Worm (Caenorhabditis elegans) whole organism, L4 larva: ENCODE measurements around the gene clec-165.

ENCODE experiments used
- D1046.2 ChIP-seq: fragments of 200-800 bp; sonication (Bioruptor generic); IDR thresholded peaks from 2 replicates; pipeline ENCODE4 v1.3.6; 2022; ENCODE audit warnings: missing genetic modification characterization, missing compliant biosample characterization
- R02D3.7 ChIP-seq: fragments of 150-350 bp; sonication (generic microtip); optimal IDR thresholded peaks from 3 replicates; lab custom pipeline; 2014; ENCODE audit warnings: missing biosample characterization, missing genetic modification characterization
- T20F7.1 ChIP-seq: fragments of 200-800 bp; sonication (Bioruptor generic); optimal IDR thresholded peaks from 2 replicates; lab custom pipeline; 2018; ENCODE audit warnings: mild to moderate bottlenecking, missing genetic modification characterization, missing compliant biosample characterization
- T26A8.4 ChIP-seq: fragments of 200-800 bp; sonication (Bioruptor generic); IDR thresholded peaks from 2 replicates; pipeline ENCODE4 v1.3.6; 2022; ENCODE audit warnings: missing genetic modification characterization, missing compliant biosample characterization
- Y105C5A.15 ChIP-seq: fragments of 200-800 bp; sonication (Bioruptor generic); IDR thresholded peaks from 2 replicates; pipeline ENCODE4 v1.3.6; 2022; ENCODE audit warnings: missing genetic modification characterization, missing compliant biosample characterization
- arid-1 ChIP-seq: fragments of 200-800 bp; sonication (Bioruptor generic); conservative IDR thresholded peaks from 2 replicates; pipeline ENCODE4 v1.3.6; 2022; ENCODE audit warnings: missing genetic modification reagents, missing genetic modification characterization, missing compliant biosample characterization
- attf-4 ChIP-seq: sonication (generic microtip); optimal IDR thresholded peaks from 3 replicates; lab custom pipeline; 2017; ENCODE audit warnings: missing biosample characterization, missing genetic modification characterization
- ceh-28 ChIP-seq: fragments of 150-350 bp; optimal IDR thresholded peaks from 2 replicates; lab custom pipeline; 2014; ENCODE audit warnings: missing biosample characterization, missing genetic modification reagents, missing genetic modification characterization
- ceh-32 ChIP-seq: sonication (generic microtip); optimal IDR thresholded peaks from 2 replicates; lab custom pipeline; 2016; ENCODE audit warnings: mild to moderate bottlenecking, missing genetic modification characterization, missing compliant biosample characterization; ENCODE audit not compliant: poor library complexity
- ceh-62 ChIP-seq: sonication (generic microtip); optimal IDR thresholded peaks from 2 replicates; lab custom pipeline; 2017; ENCODE audit warnings: missing biosample characterization, missing genetic modification characterization
- ces-1 ChIP-seq: fragments of 150-350 bp; sonication (generic microtip); optimal IDR thresholded peaks from 4 replicates; lab custom pipeline; 2014; ENCODE audit warnings: missing biosample characterization, missing genetic modification reagents, missing genetic modification characterization
- daf-16 ChIP-seq, 3 experiments: sonication (generic microtip); optimal IDR thresholded peaks; 2 replicates each; lab custom pipeline; 2016 to 2017; ENCODE audit warnings: missing genetic modification characterization in 3 of 3, missing genetic modification reagents in 3 of 3, mild to moderate bottlenecking in 2 of 3, missing compliant biosample characterization in 2 of 3, missing biosample characterization in 1 of 3, moderate library complexity in 1 of 3
- dmd-6 ChIP-seq: fragments of 200-800 bp; sonication (Bioruptor generic); IDR thresholded peaks from 2 replicates; pipeline ENCODE4 v1.3.6; 2022; ENCODE audit warnings: missing genetic modification reagents, missing genetic modification characterization, missing compliant biosample characterization
- fkh-10 ChIP-seq: fragments of 150-350 bp; optimal IDR thresholded peaks from 2 replicates; lab custom pipeline; 2014; ENCODE audit warnings: missing biosample characterization, missing genetic modification reagents, missing genetic modification characterization
- gei-8 ChIP-seq: fragments of 200-800 bp; sonication (Bioruptor generic); optimal IDR thresholded peaks from 2 replicates; lab custom pipeline; 2018; ENCODE audit warnings: mild to moderate bottlenecking, missing genetic modification characterization, missing compliant biosample characterization
- hif-1 ChIP-seq, 2 experiments: sonication (generic microtip); optimal IDR thresholded peaks; 2 replicates each; lab custom pipeline; 2016 to 2017; ENCODE audit warnings: missing compliant biosample characterization in 2 of 2, missing genetic modification characterization in 2 of 2, missing genetic modification reagents in 2 of 2, missing genotype in 2 of 2, mild to moderate bottlenecking in 1 of 2
- hlh-11 ChIP-seq: fragments of 200-800 bp; sonication (Bioruptor generic); optimal IDR thresholded peaks from 2 replicates; lab custom pipeline; 2018; ENCODE audit warnings: mild to moderate bottlenecking, missing genetic modification characterization, missing compliant biosample characterization
- hlh-30 ChIP-seq: sonication (generic microtip); optimal IDR thresholded peaks from 2 replicates; lab custom pipeline; 2017; ENCODE audit warnings: antibody characterized with exemption, mild to moderate bottlenecking, missing genetic modification characterization, missing compliant biosample characterization; ENCODE audit not compliant: insufficient read depth
- lim-7 ChIP-seq: fragments of 200-800 bp; sonication (Bioruptor generic); IDR thresholded peaks from 2 replicates; pipeline ENCODE4 v1.3.6; 2022; ENCODE audit warnings: missing genetic modification characterization, missing compliant biosample characterization
- lin-1 ChIP-seq: fragments of 200-800 bp; sonication (Bioruptor generic); IDR thresholded peaks from 2 replicates; pipeline ENCODE4 v1.3.6; 2022; ENCODE audit warnings: missing genetic modification reagents, missing genetic modification characterization, missing compliant biosample characterization
- lin-15B ChIP-seq: fragments of 150-350 bp; sonication (generic microtip); optimal IDR thresholded peaks from 3 replicates; lab custom pipeline; 2014; ENCODE audit warnings: missing biosample characterization, missing genetic modification characterization
- lin-38 ChIP-seq: fragments of 200-800 bp; sonication (Bioruptor generic); IDR thresholded peaks from 2 replicates; pipeline ENCODE4 v1.3.6; 2022; ENCODE audit warnings: missing genetic modification reagents, missing genetic modification characterization, missing compliant biosample characterization
- lin-39 ChIP-seq: fragments of 150-350 bp; optimal IDR thresholded peaks from 2 replicates; lab custom pipeline; 2014; ENCODE audit warnings: missing biosample characterization, missing genetic modification reagents, missing genetic modification characterization
- mep-1 ChIP-seq: fragments of 150-350 bp; sonication (generic microtip); optimal IDR thresholded peaks from 3 replicates; lab custom pipeline; 2014; ENCODE audit warnings: missing biosample characterization, missing genetic modification characterization
- mxl-2 ChIP-seq: fragments of 200-800 bp; sonication (Bioruptor generic); conservative IDR thresholded peaks from 2 replicates; pipeline ENCODE4 v1.3.6; 2022; ENCODE audit warnings: missing genetic modification reagents, missing genetic modification characterization, missing compliant biosample characterization
- mxl-3 ChIP-seq: fragments of 200-800 bp; sonication (Bioruptor generic); optimal IDR thresholded peaks from 2 replicates; lab custom pipeline; 2018; ENCODE audit warnings: mild to moderate bottlenecking, missing genetic modification characterization, missing compliant biosample characterization
- nhr-237 ChIP-seq: sonication (generic microtip); optimal IDR thresholded peaks from 2 replicates; lab custom pipeline; 2017; ENCODE audit warnings: missing biosample characterization, missing genetic modification characterization
- nhr-28 ChIP-seq: fragments of 150-350 bp; optimal IDR thresholded peaks from 2 replicates; lab custom pipeline; 2014; ENCODE audit warnings: missing biosample characterization, missing genetic modification characterization
- nhr-41 ChIP-seq: fragments of 200-800 bp; sonication (Bioruptor generic); IDR thresholded peaks from 2 replicates; pipeline ENCODE4 v1.3.6; 2022; ENCODE audit warnings: missing genetic modification reagents, missing genetic modification characterization, missing compliant biosample characterization
- nhr-42 ChIP-seq: fragments of 200-800 bp; sonication (Bioruptor generic); IDR thresholded peaks from 2 replicates; pipeline ENCODE4 v1.3.6; 2022; ENCODE audit warnings: missing genetic modification characterization, missing compliant biosample characterization
- php-3 ChIP-seq: fragments of 200-800 bp; sonication (Bioruptor generic); IDR thresholded peaks from 2 replicates; pipeline ENCODE4 v1.3.6; 2022; ENCODE audit warnings: missing genetic modification reagents, missing genetic modification characterization, missing compliant biosample characterization
- pqm-1 ChIP-seq: sonication (generic microtip); optimal IDR thresholded peaks from 2 replicates; lab custom pipeline; 2017; ENCODE audit warnings: missing biosample characterization, missing genetic modification characterization
- set-16 ChIP-seq: fragments of 200-800 bp; sonication (Bioruptor generic); IDR thresholded peaks from 2 replicates; pipeline ENCODE4 v1.3.6; 2022; ENCODE audit warnings: missing genetic modification reagents, missing genetic modification characterization, missing compliant biosample characterization
- snpc-4 ChIP-seq: fragments of 150-350 bp; optimal IDR thresholded peaks from 2 replicates; lab custom pipeline; 2014; ENCODE audit warnings: missing biosample characterization, missing genetic modification characterization
- tra-1 ChIP-seq: fragments of 200-800 bp; sonication (Bioruptor generic); IDR thresholded peaks from 2 replicates; pipeline ENCODE4 v1.3.6; 2022; ENCODE audit warnings: missing genetic modification reagents, missing genetic modification characterization, missing compliant biosample characterization
- zag-1 ChIP-seq: fragments of 150-350 bp; optimal IDR thresholded peaks from 2 replicates; lab custom pipeline; 2014; ENCODE audit warnings: missing biosample characterization, missing genetic modification characterization
- zfp-2 ChIP-seq: sonication (generic microtip); optimal IDR thresholded peaks from 2 replicates; lab custom pipeline; 2016; ENCODE audit warnings: mild to moderate bottlenecking, missing genetic modification characterization, missing compliant biosample characterization
- zfp-3 ChIP-seq: fragments of 200-800 bp; sonication (Bioruptor generic); conservative IDR thresholded peaks from 2 replicates; pipeline ENCODE4 v1.3.6; 2022; ENCODE audit warnings: missing genetic modification reagents, missing genetic modification characterization, missing compliant biosample characterization
- zip-2 ChIP-seq: fragments of 150-350 bp; optimal IDR thresholded peaks from 2 replicates; lab custom pipeline; 2014; ENCODE audit warnings: missing biosample characterization, missing genetic modification characterization
- ztf-11 ChIP-seq: fragments of 150-350 bp; optimal IDR thresholded peaks from 2 replicates; lab custom pipeline; 2014; ENCODE audit warnings: missing biosample characterization, missing genetic modification characterization

Gene clec-165

ce11 chrIV:1211902-1212301, 34.8 kb downstream of the clec-165 start:
- TF ChIP-seq hif-1 (tag; optimal IDR thresholded peaks at IDR 0.05; lab: Kevin White, UChicago) (no peak), zip-2 (tag; lab: Kevin White, UChicago) (no peak), Y105C5A.15 (GFP tag; lab: Robert Waterston, UW) (no peak), ztf-11 (tag; lab: Kevin White, UChicago) (no peak), pqm-1 (tag; lab: Kevin White, UChicago) (peak; percentile 44), fkh-10 (GFP tag; lab: Kevin White, UChicago) (no peak), T26A8.4 (GFP tag; lab: Robert Waterston, UW) (no peak), set-16 (peak; percentile 69), dmd-6 (GFP tag; lab: Robert Waterston, UW) (peak; percentile 51), nhr-28 (peak; percentile 55), mep-1 (tag; lab: Kevin White, UChicago) (no peak), R02D3.7 (tag; lab: Kevin White, UChicago) (no peak), lim-7 (GFP tag; lab: Robert Waterston, UW) (0 out of 2 replicates have a peak, but pooled peaks have one; percentile 41), mxl-2 (GFP tag; lab: Robert Waterston, UW) (no peak), mxl-3 (GFP tag; lab: Kevin White, UChicago) (no peak), hlh-30 (tag; lab: Kevin White, UChicago) (peak; percentile 16), lin-15B (tag; lab: Kevin White, UChicago) (no peak), php-3 (GFP tag; lab: Robert Waterston, UW) (peak; percentile 40; the same call in 1 of the 2 replicates), tra-1 (GFP tag; lab: Robert Waterston, UW) (no peak), nhr-42 (GFP tag; lab: Robert Waterston, UW) (0 out of 2 replicates have a peak, but pooled peaks have one; percentile 24), T20F7.1 (no peak), hlh-11 (tag; lab: Kevin White, UChicago) (peak; percentile 65), daf-16 (GFP tag; optimal IDR thresholded peaks at IDR 0.05; lab: Kevin White, UChicago) (no peak), daf-16 (tag; optimal IDR thresholded peaks at IDR 0.05; lab: Kevin White, UChicago) (peak; percentile 52)

DNA sequence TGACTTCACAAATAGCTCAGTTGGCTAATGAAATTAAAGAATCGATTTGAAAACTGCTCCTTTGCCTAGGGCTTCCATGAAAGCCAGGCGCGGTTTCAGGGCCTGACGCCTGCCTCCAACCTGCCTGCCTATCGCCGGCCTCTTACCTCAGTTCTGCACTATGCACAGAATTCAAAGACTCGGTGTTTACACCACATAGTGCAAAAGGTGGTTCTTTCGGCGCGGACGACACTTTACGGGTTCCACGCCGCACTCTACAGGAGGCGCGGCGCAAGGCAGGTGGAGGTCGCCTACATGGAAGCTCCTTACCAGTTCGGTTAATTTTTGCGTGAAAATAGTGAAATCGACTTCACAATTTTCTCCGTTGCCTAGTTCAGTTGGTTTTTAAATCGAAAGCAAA, 36.9 kb downstream of the clec-165 start:
- TF ChIP-seq arid-1 (GFP tag; lab: Robert Waterston, UW) (no peak), set-16 (peak; percentile 51)

DNA sequence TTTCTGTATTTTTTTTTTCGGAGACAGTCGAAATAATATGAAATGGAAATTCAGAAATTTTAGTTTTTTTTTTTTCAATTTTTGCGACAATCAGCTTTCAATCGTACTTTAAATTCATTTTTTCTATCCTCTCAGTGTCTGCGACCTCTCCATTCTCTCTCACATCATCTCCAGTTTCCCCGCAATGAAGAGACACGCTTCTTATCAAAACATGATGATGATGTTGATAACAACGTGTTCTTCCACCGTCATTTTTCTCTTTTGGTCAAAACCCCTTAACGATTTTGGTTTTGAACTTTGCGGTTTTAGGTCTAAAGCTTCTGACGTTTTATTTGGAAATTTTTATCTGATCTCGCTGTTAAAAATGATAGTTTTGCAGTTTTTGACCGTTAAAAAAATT, 37.4 kb downstream of the clec-165 start:
- TF ChIP-seq mxl-3 (GFP tag; lab: Kevin White, UChicago), result peak; percentile 60
- no peak for TF ChIP-seq Y105C5A.15 (GFP tag; lab: Robert Waterston, UW)
- peak; percentile 16 for TF ChIP-seq nhr-28
- no peak for TF ChIP-seq attf-4 (tag; lab: Kevin White, UChicago)

DNA sequence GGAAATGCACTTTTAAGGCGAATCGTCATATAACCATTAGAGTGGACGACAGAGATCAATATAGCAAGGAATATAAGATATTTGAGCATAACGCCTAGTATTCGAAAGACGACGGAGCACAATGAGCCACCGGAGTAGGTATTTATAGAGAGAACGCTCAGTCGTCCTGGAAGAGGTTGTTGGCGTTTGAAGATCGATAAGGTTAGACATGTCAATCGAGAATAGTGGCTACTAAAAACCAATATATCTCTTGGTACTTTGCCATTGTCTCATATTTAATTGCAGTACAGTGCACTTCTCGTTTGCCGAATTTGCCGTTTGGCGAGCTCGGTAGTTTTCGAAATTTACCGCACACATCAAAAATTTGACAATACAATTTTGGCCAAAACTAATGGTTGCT, 38.7 kb downstream of the clec-165 start, which contains the start of gene dsl-1:
dsl-1 (minus strand) TSS at position 101 of the 400 bp plus-strand sequence.
- TF ChIP-seq snpc-4 (tag; lab: Kevin White, UChicago), result no peak
- TF ChIP-seq lin-38 (GFP tag; lab: Robert Waterston, UW), result no peak
- TF ChIP-seq lin-39 (tag; lab: Kevin White, UChicago), result no peak
- no peak for TF ChIP-seq zfp-3
- no peak for TF ChIP-seq ces-1
- TF ChIP-seq arid-1 (GFP tag; lab: Robert Waterston, UW), result no peak
- TF ChIP-seq ceh-28 (tag; lab: Kevin White, UChicago), result no peak
- TF ChIP-seq zfp-2 (tag; lab: Kevin White, UChicago), result no peak
- TF ChIP-seq mxl-2 (GFP tag; lab: Robert Waterston, UW), result no peak
- no peak for TF ChIP-seq lin-1 (GFP tag; lab: Robert Waterston, UW)
- TF ChIP-seq zag-1 (tag; lab: Kevin White, UChicago), result no peak
- TF ChIP-seq gei-8, result no peak
- TF ChIP-seq nhr-237 (tag; lab: Kevin White, UChicago), result no peak
- no peak for TF ChIP-seq D1046.2 (GFP tag; lab: Robert Waterston, UW)
- no peak for TF ChIP-seq tra-1 (GFP tag; lab: Robert Waterston, UW)
- TF ChIP-seq nhr-41 (GFP tag; lab: Robert Waterston, UW), result no peak
- no peak for TF ChIP-seq ceh-62 (tag; lab: Kevin White, UChicago)
- TF ChIP-seq ceh-32 (tag; lab: Kevin White, UChicago), result no peak
